Fruit fly (Drosophila melanogaster): Measurements from ENCODE around the gene Aldh7A1.

Aldh7A1 gene

dm6 chr3L:19264141-19264487 lies 4.6 kb downstream of the Aldh7A1 start, which contains the start of gene Max (continued):
- TF ChIP-seq Pdp1 (GFP tag; optimal IDR thresholded peaks at IDR 0.05) (peak in 1 of 2 experiments; percentile 8), sob (GFP tag; IDR thresholded peaks at IDR 0.05) (peak; percentile 77), eyg (GFP tag; optimal IDR thresholded peaks at IDR 0.05) (no peak), z (GFP tag; IDR thresholded peaks at IDR 0.05) (no peak), trem (tag; optimal IDR thresholded peaks at IDR 0.05) (peak; percentile 90), CG10274 (GFP tag; optimal IDR thresholded peaks at IDR 0.05) (no peak), Side (GFP tag; optimal IDR thresholded peaks at IDR 0.05) (no peak), D19B (GFP tag; optimal IDR thresholded peaks at IDR 0.05) (peak; percentile 29), ham (GFP tag; IDR thresholded peaks at IDR 0.05) (no peak), Atf-2 (GFP tag; optimal IDR thresholded peaks at IDR 0.05) (no peak), CG33213 (GFP tag; optimal IDR thresholded peaks at IDR 0.05) (peak; percentile 15), Doc2 (GFP tag; IDR thresholded peaks at IDR 0.05) (no peak), tup (GFP tag; optimal IDR thresholded peaks at IDR 0.05) (no peak), pnt (GFP tag; optimal IDR thresholded peaks at IDR 0.05) (peak; percentile 33), grn (GFP tag; optimal IDR thresholded peaks at IDR 0.05) (no peak), CG4820 (GFP tag; optimal IDR thresholded peaks at IDR 0.05) (peak; percentile 13), ci (GFP tag; IDR thresholded peaks at IDR 0.05) (peak; percentile 87), CG11695 (GFP tag; IDR thresholded peaks at IDR 0.05) (peak; percentile 58; the same call in 1 of the 3 replicates), CG14667 (GFP tag; IDR thresholded peaks at IDR 0.05) (peak; percentile 58), sd (tag; optimal IDR thresholded peaks at IDR 0.05) (peak; percentile 64), ash1 (GFP tag; optimal IDR thresholded peaks at IDR 0.05) (no peak), yki (optimal IDR thresholded peaks at IDR 0.05) (no peak), da (GFP tag; optimal IDR thresholded peaks at IDR 0.05) (no peak), CG17912 (GFP tag; optimal IDR thresholded peaks at IDR 0.05) (peak; percentile 50), prd (optimal IDR thresholded peaks at IDR 0.05) (no peak), prd (GFP tag; IDR thresholded peaks at IDR 0.05) (peak; percentile 77), Oaz (GFP tag; IDR thresholded peaks at IDR 0.05) (peak; percentile 40; the same call in 1 of the 2 replicates), C15 (GFP tag; IDR thresholded peaks at IDR 0.05) (0 out of 3 replicates have a peak, but pooled peaks have one; percentile 16), CG2199 (GFP tag; IDR thresholded peaks at IDR 0.05) (no peak), Dp (GFP tag; optimal IDR thresholded peaks at IDR 0.05) (peak; percentile 28), chm (GFP tag; IDR thresholded peaks at IDR 0.05) (peak; percentile 58; the same call in 1 of the 2 replicates), CG2202 (tag; optimal IDR thresholded peaks at IDR 0.05) (peak; percentile 8), CG34376 (GFP tag; optimal IDR thresholded peaks at IDR 0.05) (peak; percentile 46), kay (GFP tag; optimal IDR thresholded peaks at IDR 0.05) (peak; percentile 20), Gug (GFP tag; IDR thresholded peaks at IDR 0.05) (peak; percentile 36; the same call in 1 of the 4 replicates), CG4328 (GFP tag; optimal IDR thresholded peaks at IDR 0.05) (peak; percentile 52), Blimp-1 (GFP tag; optimal IDR thresholded peaks at IDR 0.05) (peak; percentile 70), gsb (GFP tag; IDR thresholded peaks at IDR 0.05) (no peak), HLH4C (GFP tag; IDR thresholded peaks at IDR 0.05; ENCODE audit: partially characterized antibody) (no peak), Awh (GFP tag; IDR thresholded peaks at IDR 0.05) (peak; percentile 52; the same call in 1 of the 2 replicates), CG18262 (tag; optimal IDR thresholded peaks at IDR 0.05) (peak; percentile 72), CG1647 (GFP tag; optimal IDR thresholded peaks at IDR 0.05) (no peak), CG10147 (GFP tag; optimal IDR thresholded peaks at IDR 0.05) (no peak), fd3F (GFP tag; optimal IDR thresholded peaks at IDR 0.05) (peak; percentile 54), tap (tag; optimal IDR thresholded peaks at IDR 0.05) (peak; percentile 79), CG11456 (GFP tag; IDR thresholded peaks at IDR 0.05) (peak; percentile 62; the same call in 2 of the 3 replicates), al (GFP tag; IDR thresholded peaks at IDR 0.05) (0 out of 2 replicates have a peak, but pooled peaks have one; percentile 41), CG2712 (tag; optimal IDR thresholded peaks at IDR 0.05) (peak; percentile 84), Stat92E (GFP tag; optimal IDR thresholded peaks at IDR 0.05) (no peak), sc (optimal IDR thresholded peaks at IDR 0.05) (no peak), sc (GFP tag; optimal IDR thresholded peaks at IDR 0.05) (peak; percentile 17), Taf1 (GFP tag; IDR thresholded peaks at IDR 0.05) (0 out of 2 replicates have a peak, but pooled peaks have one; percentile 36)

All from whole organism, embryonic.